Worm (Caenorhabditis elegans) whole organism, L1 larva: ENCODE data around the gene F08C6.5.

Experiments used
- C04F5.9 ChIP-seq: sonication (generic microtip); optimal IDR thresholded peaks from 2 replicates; lab custom pipeline; 2016; ENCODE audit warnings: missing genetic modification characterization, missing compliant biosample characterization
- egl-13 ChIP-seq: sonication (generic microtip); optimal IDR thresholded peaks from 2 replicates; lab custom pipeline; 2016; ENCODE audit warnings: missing genotype, missing genetic modification reagents, missing genetic modification characterization, missing compliant biosample characterization
- elt-3 ChIP-seq, 6 experiments: fragments of 150-350 bp in 1 of 6; sonication (generic microtip); optimal IDR thresholded peaks; 2 replicates each; lab custom pipeline; 2017 to 2018; ENCODE audit warnings: missing biosample characterization in 6 of 6, missing genetic modification characterization in 6 of 6, inconsistent platforms in 1 of 6
- hlh-17 ChIP-seq: fragments of 200-800 bp; sonication (Bioruptor generic); optimal IDR thresholded peaks from 2 replicates; lab custom pipeline; 2018; ENCODE audit warnings: missing genetic modification characterization, mild to moderate bottlenecking, missing compliant biosample characterization, moderate library complexity, borderline replicate concordance
- lin-35 ChIP-seq, 2 experiments: fragments of 150-350 bp; optimal IDR thresholded peaks; 2 replicates each; lab custom pipeline; 2014; ENCODE audit warnings: missing biosample characterization in 2 of 2, missing genetic modification characterization in 2 of 2, missing genetic modification reagents in 2 of 2
- nhr-90 ChIP-seq: sonication (generic microtip); optimal IDR thresholded peaks from 2 replicates; lab custom pipeline; 2016; ENCODE audit warnings: mild to moderate bottlenecking, missing genetic modification characterization, missing compliant biosample characterization; ENCODE audit not compliant: poor library complexity
- snpc-4 ChIP-seq: fragments of 150-350 bp; optimal IDR thresholded peaks from 2 replicates; lab custom pipeline; 2014; ENCODE audit warnings: missing biosample characterization, missing genetic modification characterization
- unc-130 ChIP-seq: fragments of 150-350 bp; optimal IDR thresholded peaks from 2 replicates; lab custom pipeline; 2017; ENCODE audit warnings: missing biosample characterization, missing genetic modification characterization, inconsistent platforms
- unc-62 ChIP-seq: fragments of 150-350 bp; optimal IDR thresholded peaks from 2 replicates; lab custom pipeline; 2014; ENCODE audit warnings: missing biosample characterization, missing genetic modification reagents, missing genetic modification characterization
- zag-1 ChIP-seq: fragments of 150-350 bp; optimal IDR thresholded peaks from 2 replicates; lab custom pipeline; 2014; ENCODE audit warnings: missing biosample characterization, missing genetic modification characterization
- ztf-11 ChIP-seq, 2 experiments: sonication (generic microtip); optimal IDR thresholded peaks; 2 replicates each; lab custom pipeline; 2016 to 2017; ENCODE audit warnings: missing genetic modification characterization in 2 of 2, missing biosample characterization in 1 of 2, missing compliant biosample characterization in 1 of 2

DNA sequence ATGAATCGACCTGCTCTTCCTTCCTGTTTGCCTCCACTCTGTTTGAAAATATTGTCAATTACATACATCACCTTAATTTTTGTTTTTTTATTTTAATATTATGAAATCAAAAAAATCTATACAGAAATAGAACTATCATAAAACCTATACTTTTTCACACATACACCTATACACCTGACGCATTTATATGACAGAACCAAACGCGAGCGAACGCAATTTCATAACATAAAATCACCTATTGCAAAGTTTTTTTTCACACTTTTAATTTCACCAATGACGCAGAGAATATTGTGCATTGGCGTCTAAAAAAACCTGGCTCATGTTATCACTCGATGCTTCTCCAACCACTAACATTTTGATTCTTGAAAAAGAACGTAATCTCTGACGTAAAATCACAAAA, 2.8 kb downstream of the F08C6.5 start:
- TF ChIP-seq elt-3 (tag; optimal IDR thresholded peaks at IDR 0.05; lab: Kevin White, UChicago), result no peak
- no peak for TF ChIP-seq egl-13 (tag; lab: Kevin White, UChicago)
- TF ChIP-seq snpc-4 (tag; lab: Kevin White, UChicago), result no peak
- TF ChIP-seq zag-1, result no peak
- TF ChIP-seq C04F5.9 (tag; lab: Kevin White, UChicago), result no peak
- no peak for TF ChIP-seq lin-35 (GFP tag; optimal IDR thresholded peaks at IDR 0.05; lab: Kevin White, UChicago)
- TF ChIP-seq ztf-11 (tag; optimal IDR thresholded peaks at IDR 0.05; lab: Kevin White, UChicago), result no peak
- TF ChIP-seq unc-130, result no peak
- TF ChIP-seq unc-62 (GFP tag; lab: Kevin White, UChicago), result no peak
- TF ChIP-seq nhr-90 (tag; lab: Kevin White, UChicago), result no peak
- TF ChIP-seq hlh-17, result no peak
